Fruit fly (Drosophila melanogaster): Measurements from ENCODE around the gene CG42718.

- no peak for TF ChIP-seq ovo (GFP tag; optimal IDR thresholded peaks at IDR 0.05)
- no peak for TF ChIP-seq kay (GFP tag; ENCODE audit: borderline replicate concordance)
- TF ChIP-seq CG14711 (tag; optimal IDR thresholded peaks at IDR 0.05) = no peak
- no peak for TF ChIP-seq toe (GFP tag; optimal IDR thresholded peaks at IDR 0.05)
- TF ChIP-seq CG11617 (GFP tag; optimal IDR thresholded peaks at IDR 0.05) = no peak
- no peak for TF ChIP-seq cnc (optimal IDR thresholded peaks at IDR 0.05)
- TF ChIP-seq CG33017 (tag; optimal IDR thresholded peaks at IDR 0.05) = no peak
- TF ChIP-seq CG7045 (GFP tag; optimal IDR thresholded peaks at IDR 0.05) = no peak
- TF ChIP-seq Mnt (GFP tag; optimal IDR thresholded peaks at IDR 0.05) = no peak
These were observed 35.6 kb downstream of the CG42718 start, which contains the start of gene CG13047 for dm6 chr3L:16285346-16285911.

Data from whole organism, adult.